Worm (Caenorhabditis elegans) whole organism, L2 larva: Measurements from ENCODE around the gene grd-14.

ENCODE experiments used
- F13H6.1 ChIP-seq: sonication (generic microtip); optimal IDR thresholded peaks from 2 replicates; lab custom pipeline; 2016; ENCODE audit warnings: missing genetic modification characterization, missing compliant biosample characterization
- blmp-1 ChIP-seq: sonication (generic microtip); optimal IDR thresholded peaks from 2 replicates; lab custom pipeline; 2017; ENCODE audit warnings: missing genetic modification characterization, mild to moderate bottlenecking, missing compliant biosample characterization, antibody characterized with exemption, moderate library complexity; ENCODE audit not compliant: insufficient read depth
- elt-1 ChIP-seq: fragments of 150-350 bp; optimal IDR thresholded peaks from 2 replicates; lab custom pipeline; 2014; ENCODE audit warnings: missing biosample characterization, missing genetic modification characterization
- nhr-11 ChIP-seq: fragments of 150-350 bp; optimal IDR thresholded peaks from 2 replicates; lab custom pipeline; 2014; ENCODE audit warnings: missing biosample characterization, missing genetic modification characterization
- unc-39 ChIP-seq: fragments of 150-350 bp; optimal IDR thresholded peaks from 2 replicates; lab custom pipeline; 2014; ENCODE audit warnings: missing biosample characterization, missing genetic modification characterization
- unc-62 ChIP-seq: fragments of 150-350 bp; optimal IDR thresholded peaks from 2 replicates; lab custom pipeline; 2014; ENCODE audit warnings: missing biosample characterization, missing genetic modification reagents, missing genetic modification characterization

ce11 chrX:8489415-8489814 is 10.4 kb upstream of the grd-14 start:
- no peak for TF ChIP-seq unc-39 (tag; lab: Kevin White, UChicago)
- no peak for TF ChIP-seq F13H6.1 (tag; lab: Kevin White, UChicago)
- no peak for TF ChIP-seq unc-62 (GFP tag; lab: Kevin White, UChicago)
- no peak for TF ChIP-seq nhr-11 (tag; lab: Kevin White, UChicago)
- TF ChIP-seq elt-1 = no peak
- no peak for TF ChIP-seq blmp-1 (tag; lab: Kevin White, UChicago)
